Worm (Caenorhabditis elegans) whole organism, young adult: Measurements from ENCODE around the gene srr-4.

Experiments
- B0019.2 ChIP-seq: fragments of 200-800 bp; sonication (Bioruptor generic); conservative IDR thresholded peaks from 2 replicates; pipeline ENCODE4 v1.3.6; 2022; ENCODE audit warnings: missing genetic modification reagents, missing genetic modification characterization, missing compliant biosample characterization
- B0035.1 ChIP-seq: sonication (generic microtip); optimal IDR thresholded peaks from 2 replicates; lab custom pipeline; 2016; ENCODE audit warnings: missing genetic modification characterization, mild to moderate bottlenecking, missing compliant biosample characterization, missing genotype, missing genetic modification reagents
- F22D6.2 ChIP-seq: sonication (generic microtip); optimal IDR thresholded peaks from 2 replicates; lab custom pipeline; 2016; ENCODE audit warnings: mild to moderate bottlenecking, missing genetic modification characterization, missing compliant biosample characterization
- F39B2.1 ChIP-seq: fragments of 200-800 bp; sonication (Bioruptor generic); IDR thresholded peaks from 2 replicates; pipeline ENCODE4 v1.3.6; 2022; ENCODE audit warnings: missing genetic modification reagents, missing genetic modification characterization, missing compliant biosample characterization
- F55B11.4 ChIP-seq: sonication (generic microtip); optimal IDR thresholded peaks from 2 replicates; lab custom pipeline; 2016; ENCODE audit warnings: missing compliant biosample characterization, missing genetic modification characterization, borderline replicate concordance; ENCODE audit not compliant: insufficient read depth
- K11D2.4 ChIP-seq: fragments of 200-800 bp; sonication (Bioruptor generic); IDR thresholded peaks from 2 replicates; pipeline ENCODE4 v1.3.6; 2022; ENCODE audit warnings: missing genetic modification reagents, missing genetic modification characterization, missing compliant biosample characterization
- K12H6.12 ChIP-seq: fragments of 200-800 bp; sonication (Bioruptor generic); optimal IDR thresholded peaks from 2 replicates; lab custom pipeline; 2018; ENCODE audit warnings: mild to moderate bottlenecking, missing genetic modification characterization, missing compliant biosample characterization
- T26A5.8 ChIP-seq: sonication (generic microtip); optimal IDR thresholded peaks from 2 replicates; lab custom pipeline; 2016; ENCODE audit warnings: missing genetic modification characterization, missing compliant biosample characterization
- Y53F4B.3 ChIP-seq: fragments of 200-800 bp; sonication (Bioruptor generic); IDR thresholded peaks from 2 replicates; pipeline ENCODE4 v1.3.6; 2022; ENCODE audit warnings: missing genetic modification reagents, missing genetic modification characterization, missing compliant biosample characterization
- Y53G8AR.9 ChIP-seq: fragments of 200-800 bp; sonication (Bioruptor generic); conservative IDR thresholded peaks from 2 replicates; pipeline ENCODE4 v1.3.6; 2022; ENCODE audit warnings: missing genetic modification reagents, missing genetic modification characterization, missing compliant biosample characterization
- Y67H2A.10 ChIP-seq: fragments of 200-800 bp; sonication (Bioruptor generic); conservative IDR thresholded peaks from 2 replicates; pipeline ENCODE4 v1.3.6; 2022; ENCODE audit warnings: missing genetic modification reagents, missing genetic modification characterization, missing compliant biosample characterization
- ZK185.1 ChIP-seq: sonication (generic microtip); optimal IDR thresholded peaks from 2 replicates; lab custom pipeline; 2016; ENCODE audit warnings: mild to moderate bottlenecking, missing genetic modification characterization, missing compliant biosample characterization; ENCODE audit not compliant: poor library complexity, severe bottlenecking
- akir-1 ChIP-seq: fragments of 200-800 bp; sonication (Bioruptor generic); optimal IDR thresholded peaks from 2 replicates; lab custom pipeline; 2018; ENCODE audit warnings: mild to moderate bottlenecking, missing genetic modification characterization, moderate library complexity, missing compliant biosample characterization
- atf-7 ChIP-seq: sonication (generic microtip); optimal IDR thresholded peaks from 2 replicates; lab custom pipeline; 2017; ENCODE audit warnings: mild to moderate bottlenecking, missing genetic modification characterization, missing compliant biosample characterization
- attf-5 ChIP-seq: fragments of 200-800 bp; sonication (Bioruptor generic); optimal IDR thresholded peaks from 2 replicates; lab custom pipeline; 2018; ENCODE audit warnings: mild to moderate bottlenecking, missing genetic modification characterization, missing compliant biosample characterization
- cebp-1 ChIP-seq, 2 experiments: fragments of 200-800 bp in 1 of 2; sonication (Bioruptor generic) in 1 of 2; sonication (generic microtip) in 1 of 2; IDR thresholded peaks in 1 of 2; optimal IDR thresholded peaks in 1 of 2; 2 replicates each; pipeline versions ENCODE4 v1.3.6 to Lab custom; 2017 to 2022; ENCODE audit warnings: missing compliant biosample characterization in 2 of 2, missing genetic modification characterization in 2 of 2, mild to moderate bottlenecking in 1 of 2, missing genetic modification reagents in 1 of 2, moderate library complexity in 1 of 2
- ceh-27 ChIP-seq: fragments of 200-800 bp; sonication (Bioruptor generic); optimal IDR thresholded peaks from 2 replicates; lab custom pipeline; 2018; ENCODE audit warnings: mild to moderate bottlenecking, missing genetic modification characterization, moderate library complexity, missing compliant biosample characterization
- ceh-40 ChIP-seq: fragments of 200-800 bp; sonication (Bioruptor generic); IDR thresholded peaks from 2 replicates; pipeline ENCODE4 v1.3.6; 2022; ENCODE audit warnings: missing genetic modification characterization, missing compliant biosample characterization
- ceh-91 ChIP-seq: fragments of 200-800 bp; sonication (Bioruptor generic); IDR thresholded peaks from 2 replicates; pipeline ENCODE4 v1.3.6; 2022; ENCODE audit warnings: missing genetic modification reagents, missing genetic modification characterization, missing compliant biosample characterization
- dpff-1 ChIP-seq: sonication (generic microtip); optimal IDR thresholded peaks from 2 replicates; lab custom pipeline; 2017; ENCODE audit warnings: mild to moderate bottlenecking, missing genetic modification characterization, missing compliant biosample characterization
- dpl-1 ChIP-seq: fragments of 150-350 bp; optimal IDR thresholded peaks from 2 replicates; lab custom pipeline; 2014; ENCODE audit warnings: missing biosample characterization, missing genetic modification reagents, missing genetic modification characterization
- egrh-3 ChIP-seq: fragments of 200-800 bp; sonication (Bioruptor generic); IDR thresholded peaks from 2 replicates; pipeline ENCODE4 v1.3.6; 2022; ENCODE audit warnings: missing genetic modification reagents, missing genetic modification characterization, missing compliant biosample characterization
- gei-17 ChIP-seq: fragments of 200-800 bp; sonication (Bioruptor generic); optimal IDR thresholded peaks from 2 replicates; lab custom pipeline; 2018; ENCODE audit warnings: mild to moderate bottlenecking, missing genetic modification characterization, missing compliant biosample characterization
- hlh-12 ChIP-seq: sonication (generic microtip); optimal IDR thresholded peaks from 2 replicates; lab custom pipeline; 2016; ENCODE audit warnings: missing genetic modification characterization, missing compliant biosample characterization
- lag-1 ChIP-seq: fragments of 200-800 bp; sonication (Bioruptor generic); IDR thresholded peaks from 2 replicates; pipeline ENCODE4 v1.3.6; 2022; ENCODE audit warnings: missing genetic modification reagents, missing genetic modification characterization, missing compliant biosample characterization
- lin-35 ChIP-seq, 3 experiments: fragments of 150-350 bp in 2 of 3; sonication (generic microtip) in 1 of 3; optimal IDR thresholded peaks; 2 replicates each; lab custom pipeline; 2014 to 2018; ENCODE audit warnings: missing biosample characterization in 3 of 3, missing genetic modification characterization in 3 of 3, missing genetic modification reagents in 3 of 3
- madf-3 ChIP-seq: fragments of 200-800 bp; sonication (Bioruptor generic); IDR thresholded peaks from 2 replicates; pipeline ENCODE4 v1.3.6; 2022; ENCODE audit warnings: missing genetic modification reagents, missing genetic modification characterization, missing compliant biosample characterization
- mel-28 ChIP-seq: sonication (generic microtip); optimal IDR thresholded peaks from 2 replicates; lab custom pipeline; 2016; ENCODE audit warnings: borderline replicate concordance, mild to moderate bottlenecking, missing genetic modification characterization, missing compliant biosample characterization
- nfya-1 ChIP-seq: sonication (generic microtip); optimal IDR thresholded peaks from 2 replicates; lab custom pipeline; 2017; ENCODE audit warnings: antibody characterized with exemption, missing compliant biosample characterization, missing genetic modification characterization, borderline replicate concordance; ENCODE audit not compliant: insufficient read depth
- nfyb-1 ChIP-seq: fragments of 200-800 bp; sonication (Bioruptor generic); IDR thresholded peaks from 2 replicates; pipeline ENCODE4 v1.3.6; 2022; ENCODE audit warnings: missing genetic modification reagents, missing genetic modification characterization, missing compliant biosample characterization
- nhr-27 ChIP-seq: fragments of 200-800 bp; sonication (Bioruptor generic); optimal IDR thresholded peaks from 2 replicates; lab custom pipeline; 2018; ENCODE audit warnings: mild to moderate bottlenecking, missing genetic modification characterization, moderate library complexity, missing compliant biosample characterization
- nhr-80 ChIP-seq: sonication (generic microtip); optimal IDR thresholded peaks from 2 replicates; lab custom pipeline; 2016; ENCODE audit warnings: missing genetic modification characterization, missing compliant biosample characterization
- repo-1 ChIP-seq: sonication (generic microtip); optimal IDR thresholded peaks from 2 replicates; lab custom pipeline; 2017; ENCODE audit warnings: mild to moderate bottlenecking, missing genetic modification characterization, missing compliant biosample characterization
- sea-2 ChIP-seq: fragments of 200-800 bp; sonication (Bioruptor generic); IDR thresholded peaks from 2 replicates; pipeline ENCODE4 v1.3.6; 2022; ENCODE audit warnings: missing genetic modification characterization, missing compliant biosample characterization
- snpc-4 ChIP-seq, 5 experiments: fragments of 150-350 bp in 1 of 5; sonication (generic microtip) in 4 of 5; optimal IDR thresholded peaks; 2 replicates each; lab custom pipeline; 2014 to 2018; ENCODE audit warnings: missing genetic modification characterization in 5 of 5, missing biosample characterization in 3 of 5, antibody characterized with exemption in 2 of 5, mild to moderate bottlenecking in 2 of 5, missing compliant biosample characterization in 2 of 5, missing genotype in 2 of 5, moderate library complexity in 2 of 5, missing genetic modification reagents in 1 of 5
- sptf-2 ChIP-seq: fragments of 200-800 bp; sonication (Bioruptor generic); optimal IDR thresholded peaks from 2 replicates; lab custom pipeline; 2018; ENCODE audit warnings: mild to moderate bottlenecking, missing genetic modification characterization, missing compliant biosample characterization
- tbx-9 ChIP-seq: sonication (generic microtip); optimal IDR thresholded peaks from 2 replicates; lab custom pipeline; 2016; ENCODE audit warnings: borderline replicate concordance, missing genetic modification characterization, inconsistent platforms, missing compliant biosample characterization
- tlf-1 ChIP-seq: fragments of 200-800 bp; sonication (Bioruptor generic); optimal IDR thresholded peaks from 2 replicates; lab custom pipeline; 2018; ENCODE audit warnings: mild to moderate bottlenecking, missing genetic modification characterization, missing compliant biosample characterization
- unc-130 ChIP-seq: sonication (generic microtip); optimal IDR thresholded peaks from 2 replicates; lab custom pipeline; 2016; ENCODE audit warnings: missing genetic modification reagents, missing genetic modification characterization, missing compliant biosample characterization
- ztf-22 ChIP-seq: fragments of 200-800 bp; sonication (Bioruptor generic); optimal IDR thresholded peaks from 2 replicates; lab custom pipeline; 2018; ENCODE audit warnings: mild to moderate bottlenecking, missing genetic modification characterization, moderate library complexity, missing compliant biosample characterization
- ztf-26 ChIP-seq: sonication (generic microtip); optimal IDR thresholded peaks from 2 replicates; lab custom pipeline; 2017; ENCODE audit warnings: missing genetic modification characterization, missing compliant biosample characterization

Gene srr-4

DNA sequence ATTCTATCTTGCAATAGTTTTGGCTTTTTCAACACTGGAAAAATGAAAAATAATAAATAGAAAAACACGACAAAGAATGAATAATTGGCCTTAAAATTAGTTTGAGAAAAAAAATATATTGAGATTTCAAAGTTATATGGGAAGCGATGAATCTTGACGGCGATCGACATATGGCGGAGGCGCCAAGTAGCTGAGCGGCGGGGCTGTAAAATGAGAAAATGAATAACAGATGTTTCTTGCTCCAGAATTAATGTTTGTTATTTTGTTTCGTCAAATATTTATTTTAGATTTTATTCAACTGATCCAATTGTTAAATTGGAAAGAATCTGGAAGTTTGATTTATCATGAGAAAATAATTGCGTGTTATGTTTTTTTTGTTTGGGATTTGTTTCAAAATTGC, 20.5 kb downstream of the srr-4 start, which contains the start of gene K11D12.11:
K11D12.11 (minus strand) TSS at position 42 of the 400 bp plus-strand sequence.
- no peak for TF ChIP-seq K12H6.12 (tag; lab: Kevin White, UChicago)
- no peak for TF ChIP-seq sea-2 (GFP tag; lab: Robert Waterston, UW)
- no peak for TF ChIP-seq repo-1
- TF ChIP-seq T26A5.8 = no peak
- no peak for TF ChIP-seq unc-130 (GFP tag; lab: Kevin White, UChicago)
- no peak for TF ChIP-seq ceh-27 (GFP tag; lab: Kevin White, UChicago)
- no peak for TF ChIP-seq nfyb-1 (GFP tag; lab: Robert Waterston, UW)
- TF ChIP-seq Y53G8AR.9 (GFP tag; lab: Robert Waterston, UW) = no peak
- no peak for TF ChIP-seq nfya-1
- no peak for TF ChIP-seq Y53F4B.3 (GFP tag; lab: Robert Waterston, UW)
- TF ChIP-seq egrh-3 = no peak
- no peak for TF ChIP-seq F39B2.1 (GFP tag; lab: Robert Waterston, UW)
- no peak for TF ChIP-seq snpc-4 (GFP tag; optimal IDR thresholded peaks at IDR 0.05; lab: Kevin White, UChicago)
- no peak for TF ChIP-seq snpc-4 (tag; optimal IDR thresholded peaks at IDR 0.05; lab: Kevin White, UChicago)
- TF ChIP-seq atf-7 (tag; lab: Kevin White, UChicago) = no peak
- no peak for TF ChIP-seq tbx-9 (tag; lab: Kevin White, UChicago)
- no peak for TF ChIP-seq dpff-1 (tag; lab: Kevin White, UChicago)

DNA sequence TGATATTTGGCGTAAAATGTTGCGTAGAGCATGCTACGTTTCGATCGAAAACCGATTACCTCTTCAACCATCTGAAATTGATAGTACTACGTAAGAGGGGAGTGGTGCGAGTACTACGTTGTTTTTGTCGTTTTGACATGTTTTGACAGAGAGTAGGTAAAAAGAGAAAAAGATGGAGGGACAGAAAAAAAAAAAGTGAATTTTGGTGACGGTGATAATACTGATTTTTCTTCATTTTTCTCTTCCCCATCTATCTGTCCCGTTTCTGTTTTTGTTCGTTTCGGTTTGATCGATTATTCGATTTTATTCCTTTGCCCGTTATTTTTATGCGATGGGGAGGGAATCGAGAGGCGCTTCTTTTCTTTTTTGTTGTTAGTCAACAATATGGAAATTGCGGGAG, 21.9 kb downstream of the srr-4 start, which contains the start of gene K11D12.8:
K11D12.8 (minus strand) TSS at position 77 of the 400 bp plus-strand sequence.
- TF ChIP-seq B0019.2 (no peak), akir-1 (GFP tag; lab: Kevin White, UChicago) (no peak), lin-35 (GFP tag; optimal IDR thresholded peaks at IDR 0.05; lab: Kevin White, UChicago) (no peak), hlh-12 (no peak), nhr-27 (no peak), lag-1 (no peak), F22D6.2 (tag; lab: Kevin White, UChicago) (no peak), cebp-1 (GFP tag; IDR thresholded peaks at IDR 0.05; lab: Robert Waterston, UW) (no peak), cebp-1 (tag; optimal IDR thresholded peaks at IDR 0.05; lab: Kevin White, UChicago) (no peak), madf-3 (no peak), ztf-26 (tag; lab: Kevin White, UChicago) (no peak), ceh-91 (GFP tag; lab: Robert Waterston, UW) (no peak), Y67H2A.10 (no peak), ceh-40 (no peak), mel-28 (tag; lab: Kevin White, UChicago) (no peak)

DNA sequence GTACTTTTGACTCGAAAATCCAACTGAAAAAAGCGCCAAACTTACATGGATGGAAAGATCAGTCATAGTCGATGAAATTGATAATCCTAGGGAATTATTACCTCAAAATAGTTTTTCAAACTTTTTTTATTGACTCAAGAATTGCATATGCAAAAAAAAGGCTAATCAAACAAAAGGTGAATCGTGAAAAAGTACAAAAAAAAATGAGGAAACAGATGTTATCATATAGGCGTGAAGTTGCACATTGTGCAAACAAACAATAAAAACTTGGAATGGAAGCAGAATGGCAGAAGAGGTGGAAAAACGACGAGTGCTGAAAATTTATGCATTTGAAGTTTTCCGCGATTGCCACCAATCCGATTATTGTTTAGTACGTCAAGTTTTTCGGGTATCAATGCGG, 27.1 kb downstream of the srr-4 start, which contains the start of gene exc-14:
exc-14 (minus strand) TSS at position 101 of the 400 bp plus-strand sequence.
- no peak for TF ChIP-seq K11D2.4 (GFP tag; lab: Robert Waterston, UW)
- no peak for TF ChIP-seq akir-1 (GFP tag; lab: Kevin White, UChicago)
- TF ChIP-seq nhr-80 = no peak
- TF ChIP-seq sptf-2 = no peak
- no peak for TF ChIP-seq gei-17 (GFP tag; lab: Kevin White, UChicago)
- no peak for TF ChIP-seq B0035.1 (tag; lab: Kevin White, UChicago)
- no peak for TF ChIP-seq dpl-1 (GFP tag; lab: Kevin White, UChicago)
- no peak for TF ChIP-seq F55B11.4
- no peak for TF ChIP-seq ztf-22 (GFP tag; lab: Kevin White, UChicago)
- no peak for TF ChIP-seq attf-5 (GFP tag; lab: Kevin White, UChicago)
- no peak for TF ChIP-seq hlh-12
- TF ChIP-seq B0019.2 = no peak
- no peak for TF ChIP-seq lin-35 (GFP tag; optimal IDR thresholded peaks at IDR 0.05; lab: Kevin White, UChicago)
- TF ChIP-seq ZK185.1 (tag; lab: Kevin White, UChicago) = no peak
- no peak for TF ChIP-seq tlf-1 (GFP tag; lab: Kevin White, UChicago)
